Fruit fly (Drosophila melanogaster): ENCODE data around the gene Blos4.

Gene Blos4

DNA sequence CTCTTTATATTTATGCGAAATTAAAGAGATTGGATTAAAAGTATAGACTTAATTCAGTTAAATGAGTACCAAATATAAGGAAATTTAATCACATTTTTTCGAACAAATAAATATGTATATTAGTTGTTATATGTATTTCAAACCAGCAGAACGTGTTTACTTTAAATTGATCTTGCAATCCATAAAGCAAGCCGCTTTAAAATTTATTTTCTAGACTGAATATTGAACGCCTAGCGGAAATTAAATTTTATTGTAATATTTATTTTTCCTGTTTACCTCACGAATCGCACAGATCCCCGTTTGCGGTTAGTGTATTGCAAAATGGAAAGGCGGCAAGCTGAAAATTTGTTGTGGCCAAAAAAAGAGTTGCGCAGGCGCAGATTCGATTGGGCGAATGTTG, 48.5 kb downstream of the Blos4 start (continued):
- peak; percentile 30 for TF ChIP-seq OdsH (GFP tag; optimal IDR thresholded peaks at IDR 0.05)
- TF ChIP-seq acj6 (GFP tag; optimal IDR thresholded peaks at IDR 0.05) = peak; percentile 16
- peak; percentile 82 for TF ChIP-seq Eip78C (GFP tag)
- no peak for TF ChIP-seq Eip75B (GFP tag; optimal IDR thresholded peaks at IDR 0.05)
- TF ChIP-seq Hr4 (GFP tag; optimal IDR thresholded peaks at IDR 0.05) = peak; percentile 56
- TF ChIP-seq fd85E (GFP tag; optimal IDR thresholded peaks at IDR 0.05) = no peak
- TF ChIP-seq CG15336 (GFP tag; IDR thresholded peaks at IDR 0.05) = no peak
- TF ChIP-seq Hr39 (GFP tag; optimal IDR thresholded peaks at IDR 0.05) = no peak
- TF ChIP-seq CG11902 (GFP tag; optimal IDR thresholded peaks at IDR 0.05) = no peak
- TF ChIP-seq pdm3 (GFP tag; optimal IDR thresholded peaks at IDR 0.05) = peak; percentile 15
- TF ChIP-seq lz (GFP tag; optimal IDR thresholded peaks at IDR 0.05) = peak; percentile 5
- TF ChIP-seq svp (GFP tag) = peak; percentile 69
- no peak for TF ChIP-seq Ets96B (tag; optimal IDR thresholded peaks at IDR 0.05)
- no peak for TF ChIP-seq Blimp-1 (GFP tag; optimal IDR thresholded peaks at IDR 0.05)
- no peak for TF ChIP-seq cyc (GFP tag; optimal IDR thresholded peaks at IDR 0.05)
- no peak for TF ChIP-seq eg (GFP tag; IDR thresholded peaks at IDR 0.05)

DNA sequence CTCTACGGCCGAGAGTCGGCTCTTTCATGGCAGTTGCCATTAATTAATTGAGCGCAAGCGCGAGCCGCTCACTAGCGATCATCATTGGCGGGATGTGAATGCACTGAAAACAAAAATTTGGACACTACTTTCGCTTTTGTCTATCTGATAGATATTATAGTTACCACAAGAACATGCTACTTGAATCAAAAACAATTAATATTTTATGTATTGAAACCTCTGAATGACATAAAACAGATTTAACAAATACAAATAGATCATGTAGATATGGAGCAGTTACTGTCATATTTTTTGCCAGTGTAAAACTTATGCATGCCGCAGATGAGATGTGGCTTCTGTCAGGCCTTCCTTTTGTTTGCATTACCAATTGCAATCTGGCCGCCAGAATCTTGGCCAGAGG, 49.1 kb downstream of the Blos4 start:
- TF ChIP-seq CG7368 (GFP tag; optimal IDR thresholded peaks at IDR 0.05) (peak; percentile 45), CG8632 (GFP tag; optimal IDR thresholded peaks at IDR 0.05) (peak; percentile 62), ss (GFP tag; optimal IDR thresholded peaks at IDR 0.05) (peak; percentile 14 to 36), Ets96B (tag; optimal IDR thresholded peaks at IDR 0.05) (peak; percentile 58), Eip78C (GFP tag) (peak; percentile 92), lz (GFP tag; optimal IDR thresholded peaks at IDR 0.05) (peak; percentile 33), CG8319 (GFP tag; optimal IDR thresholded peaks at IDR 0.05) (peak; percentile 39), CG10669 (GFP tag; optimal IDR thresholded peaks at IDR 0.05) (peak; percentile 60), Ets21C (GFP tag; optimal IDR thresholded peaks at IDR 0.05) (no peak), Sox15 (GFP tag; optimal IDR thresholded peaks at IDR 0.05) (no peak), Hr38 (GFP tag; optimal IDR thresholded peaks at IDR 0.05) (no peak), Met (GFP tag; optimal IDR thresholded peaks at IDR 0.05) (peak; percentile 35), CG31627 (GFP tag; optimal IDR thresholded peaks at IDR 0.05) (peak; percentile 14), vri (GFP tag; optimal IDR thresholded peaks at IDR 0.05) (no peak), CG3032 (tag; optimal IDR thresholded peaks at IDR 0.05) (peak; percentile 54), fd59A (GFP tag; optimal IDR thresholded peaks at IDR 0.05) (peak; percentile 30), Eip75B (GFP tag; optimal IDR thresholded peaks at IDR 0.05) (peak; percentile 53), Sox102F (GFP tag; optimal IDR thresholded peaks at IDR 0.05) (no peak), cyc (GFP tag; optimal IDR thresholded peaks at IDR 0.05) (no peak), dac (GFP tag; optimal IDR thresholded peaks at IDR 0.05) (peak; percentile 60), CG4318 (GFP tag; optimal IDR thresholded peaks at IDR 0.05) (peak; percentile 51), OdsH (GFP tag; optimal IDR thresholded peaks at IDR 0.05) (peak; percentile 41), CG10631 (GFP tag; optimal IDR thresholded peaks at IDR 0.05) (peak; percentile 60), CG15336 (GFP tag; IDR thresholded peaks at IDR 0.05) (peak; percentile 72), Gug (GFP tag; IDR thresholded peaks at IDR 0.05) (peak; percentile 48), Eip93F (GFP tag; optimal IDR thresholded peaks at IDR 0.05) (no peak), CG8119 (GFP tag; IDR thresholded peaks at IDR 0.05) (peak; percentile 71), CG11902 (GFP tag; optimal IDR thresholded peaks at IDR 0.05) (peak; percentile 19), CG6276 (GFP tag; optimal IDR thresholded peaks at IDR 0.05) (peak; percentile 48), esn (GFP tag; optimal IDR thresholded peaks at IDR 0.05) (peak; percentile 34), pdm3 (GFP tag; optimal IDR thresholded peaks at IDR 0.05) (peak; percentile 48), salr (GFP tag; optimal IDR thresholded peaks at IDR 0.05) (peak in 1 of 2 experiments; percentile 13), fd85E (GFP tag; optimal IDR thresholded peaks at IDR 0.05) (no peak), Smox (GFP tag; optimal IDR thresholded peaks at IDR 0.05) (peak; percentile 27), CG9139 (GFP tag; optimal IDR thresholded peaks at IDR 0.05) (peak; percentile 38), Hr4 (GFP tag; optimal IDR thresholded peaks at IDR 0.05) (peak; percentile 65), topi (GFP tag; optimal IDR thresholded peaks at IDR 0.05) (peak; percentile 39), acj6 (GFP tag; optimal IDR thresholded peaks at IDR 0.05) (peak; percentile 45), CG6854 (GFP tag; optimal IDR thresholded peaks at IDR 0.05) (no peak), fkh (GFP tag; optimal IDR thresholded peaks at IDR 0.05) (no peak), CG6163 (GFP tag; IDR thresholded peaks at IDR 0.05) (peak; percentile 60), Lpt (GFP tag; optimal IDR thresholded peaks at IDR 0.05) (peak; percentile 55), svp (GFP tag) (peak; percentile 65), spab (GFP tag; optimal IDR thresholded peaks at IDR 0.05) (peak; percentile 49), Hr39 (GFP tag; optimal IDR thresholded peaks at IDR 0.05) (no peak), CG6792 (GFP tag; optimal IDR thresholded peaks at IDR 0.05) (peak; percentile 51), eg (GFP tag; IDR thresholded peaks at IDR 0.05) (peak; percentile 61; the same call in 2 of the 3 replicates)
